Worm (Caenorhabditis elegans): ENCODE data around the gene pqn-75.

pqn-75 gene

ce11 chrIV:4047628-4048027 lies 24.5 kb upstream of the pqn-75 start (continued):
- TF ChIP-seq F23B12.7 (tag; optimal IDR thresholded peaks at IDR 0.05; ENCODE audit: insufficient read depth) = no peak
- no peak for TF ChIP-seq ceh-79 (tag; optimal IDR thresholded peaks at IDR 0.05)
- peak; percentile 27 for TF ChIP-seq efl-1 (GFP tag; optimal IDR thresholded peaks at IDR 0.05)
- TF ChIP-seq mxl-1 (tag; optimal IDR thresholded peaks at IDR 0.05) = peak; percentile 6
- no peak for TF ChIP-seq F57A8.1 (GFP tag; optimal IDR thresholded peaks at IDR 0.05)
- TF ChIP-seq sea-2 (GFP tag; IDR thresholded peaks at IDR 0.05) = no peak
- TF ChIP-seq B0019.2 (GFP tag; conservative IDR thresholded peaks at IDR 0.05) = no peak
- TF ChIP-seq ztf-26 (tag; optimal IDR thresholded peaks at IDR 0.05) = no peak
- no peak for TF ChIP-seq F55B11.4 (tag; optimal IDR thresholded peaks at IDR 0.05; ENCODE audit: borderline replicate concordance, insufficient read depth)
- peak; percentile 69 for TF ChIP-seq ekl-4 (GFP tag; IDR thresholded peaks at IDR 0.05)
- TF ChIP-seq egl-44 (GFP tag; IDR thresholded peaks at IDR 0.05) = no peak
- peak; percentile 43 for TF ChIP-seq unc-130 (GFP tag; optimal IDR thresholded peaks at IDR 0.05)
- no peak for TF ChIP-seq Y56A3A.18 (GFP tag; IDR thresholded peaks at IDR 0.05)
- no peak for TF ChIP-seq attf-5 (GFP tag; optimal IDR thresholded peaks at IDR 0.05)
- peak in 1 of 3 experiments; percentile 36 for TF ChIP-seq lin-35 (GFP tag; optimal IDR thresholded peaks at IDR 0.05)
- no peak for TF ChIP-seq madf-8 (GFP tag; conservative IDR thresholded peaks at IDR 0.05)
- no peak for TF ChIP-seq F57C9.4 (tag; optimal IDR thresholded peaks at IDR 0.05)
- TF ChIP-seq pha-4 (tag; optimal IDR thresholded peaks at IDR 0.05) = no peak
- TF ChIP-seq nhr-90 (tag; optimal IDR thresholded peaks at IDR 0.05) = peak; percentile 30
- no peak for TF ChIP-seq lag-1 (GFP tag; IDR thresholded peaks at IDR 0.05)
- TF ChIP-seq T07F8.4 (tag; optimal IDR thresholded peaks at IDR 0.05) = no peak
- TF ChIP-seq C17E4.6 (GFP tag; IDR thresholded peaks at IDR 0.05) = peak; percentile 68; the same call in 1 of the 2 replicates
- TF ChIP-seq madf-3 (GFP tag; IDR thresholded peaks at IDR 0.05) = peak; percentile 77; the same call in 1 of the 2 replicates
- no peak for TF ChIP-seq snpc-4 (GFP tag; optimal IDR thresholded peaks at IDR 0.05)
- peak in 1 of 4 experiments; percentile 33 for TF ChIP-seq snpc-4 (tag; optimal IDR thresholded peaks at IDR 0.05)
- TF ChIP-seq ceh-58 (GFP tag; IDR thresholded peaks at IDR 0.05) = no peak
- TF ChIP-seq zfh-2 (GFP tag; conservative IDR thresholded peaks at IDR 0.05) = no peak
- no peak for TF ChIP-seq B0261.1 (tag; optimal IDR thresholded peaks at IDR 0.05)
- no peak for TF ChIP-seq sptf-2 (GFP tag; optimal IDR thresholded peaks at IDR 0.05)
- no peak for TF ChIP-seq bed-1 (GFP tag; IDR thresholded peaks at IDR 0.05)
- TF ChIP-seq hlh-26 (GFP tag; conservative IDR thresholded peaks at IDR 0.05) = no peak
- no peak for TF ChIP-seq nfya-2 (GFP tag; IDR thresholded peaks at IDR 0.05)
- TF ChIP-seq gei-17 (GFP tag; optimal IDR thresholded peaks at IDR 0.05) = no peak
- TF ChIP-seq dox-1 (GFP tag; IDR thresholded peaks at IDR 0.05) = no peak
- no peak for TF ChIP-seq rpc-1 (optimal IDR thresholded peaks at IDR 0.05)
- no peak for TF ChIP-seq rpc-1 (tag; optimal IDR thresholded peaks at IDR 0.05)
- TF ChIP-seq egrh-3 (GFP tag; IDR thresholded peaks at IDR 0.05) = no peak
- TF ChIP-seq attf-3 (GFP tag; conservative IDR thresholded peaks at IDR 0.05) = no peak
- no peak for TF ChIP-seq atf-7 (tag; optimal IDR thresholded peaks at IDR 0.05)
- no peak for TF ChIP-seq snpc-1.3 (tag; optimal IDR thresholded peaks at IDR 0.05; ENCODE audit: insufficient read depth)
- no peak for TF ChIP-seq ama-1 (optimal IDR thresholded peaks at IDR 0.05)
- TF ChIP-seq ama-1 (GFP tag; optimal IDR thresholded peaks at IDR 0.05) = peak in 1 of 2 experiments; percentile 86
- no peak for TF ChIP-seq chd-7 (tag; optimal IDR thresholded peaks at IDR 0.05)
- peak; percentile 52 for TF ChIP-seq tlf-1 (GFP tag; optimal IDR thresholded peaks at IDR 0.05)
- TF ChIP-seq F33H1.4 (GFP tag; IDR thresholded peaks at IDR 0.05) = peak; percentile 21; the same call in 1 of the 2 replicates
- no peak for TF ChIP-seq B0035.1 (tag; optimal IDR thresholded peaks at IDR 0.05)
- peak; percentile 33 for TF ChIP-seq lsl-1 (GFP tag; optimal IDR thresholded peaks at IDR 0.05)
- TF ChIP-seq hmg-20 (GFP tag; IDR thresholded peaks at IDR 0.05) = 0 out of 2 replicates have a peak, but pooled peaks have one; percentile 4
- TF ChIP-seq rec-8 (tag; optimal IDR thresholded peaks at IDR 0.05) = no peak
- no peak for TF ChIP-seq ztf-6 (GFP tag; IDR thresholded peaks at IDR 0.05)

All from whole organism, young adult.